Comparison of ENCODE assay signal across 1 fruit fly cellular context in the genomic region with DNA sequence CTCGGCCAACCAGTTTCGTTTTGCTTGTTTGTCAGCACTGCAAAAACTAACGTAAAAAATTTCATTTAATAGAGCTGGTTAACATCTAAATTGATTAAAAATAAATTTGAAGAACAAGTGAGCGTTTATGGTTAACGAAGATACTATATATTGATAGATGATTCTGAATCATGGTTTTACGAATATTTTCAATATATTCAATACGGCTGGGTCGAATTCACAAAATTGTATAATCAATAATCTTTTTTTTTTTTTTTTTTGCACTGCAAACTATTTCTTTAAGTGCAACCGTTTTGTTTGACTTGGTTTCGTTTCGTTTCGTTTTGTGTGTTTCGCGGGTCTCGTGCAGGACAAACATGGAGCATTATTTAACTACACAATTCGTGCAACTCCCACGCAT.
TF ChIP-seq lines count a peak whose summit lies in the region.

No protein-coding gene starts in this region.

TF ChIP-seq in whole organism, prepupa, 60 proteins besides CTCF, POLR2A, EP300 and RAD21 (continued from another document):
- peak; percentile 81 for TF ChIP-seq CG32006 (GFP tag; optimal IDR thresholded peaks at IDR 0.05; lab: Kevin White, UChicago)
- TF ChIP-seq OdsH (GFP tag; optimal IDR thresholded peaks at IDR 0.05; lab: Kevin White, UChicago), result peak; percentile 26
- TF ChIP-seq CG15336 (GFP tag; IDR thresholded peaks at IDR 0.05; lab: Robert Waterston, UW), result peak; percentile 87
- no peak for TF ChIP-seq spab (GFP tag; optimal IDR thresholded peaks at IDR 0.05; lab: Kevin White, UChicago)
- TF ChIP-seq Sox14 (GFP tag; optimal IDR thresholded peaks at IDR 0.05; lab: Kevin White, UChicago), result peak; percentile 49
- TF ChIP-seq Blimp-1 (GFP tag; optimal IDR thresholded peaks at IDR 0.05; lab: Kevin White, UChicago), result no peak
- TF ChIP-seq Hr39 (GFP tag; optimal IDR thresholded peaks at IDR 0.05; lab: Kevin White, UChicago), result peak; percentile 53
- peak; percentile 41 for TF ChIP-seq achi (GFP tag; optimal IDR thresholded peaks at IDR 0.05; lab: Kevin White, UChicago)
- peak; percentile 22 for TF ChIP-seq CG10631 (GFP tag; optimal IDR thresholded peaks at IDR 0.05; lab: Kevin White, UChicago)
- no peak for TF ChIP-seq Sox15 (GFP tag; optimal IDR thresholded peaks at IDR 0.05; lab: Kevin White, UChicago)
- TF ChIP-seq esn (GFP tag; optimal IDR thresholded peaks at IDR 0.05; lab: Kevin White, UChicago), result peak; percentile 69
- TF ChIP-seq Sox102F (GFP tag; optimal IDR thresholded peaks at IDR 0.05; lab: Kevin White, UChicago), result peak; percentile 54
- TF ChIP-seq vri (GFP tag; optimal IDR thresholded peaks at IDR 0.05; lab: Kevin White, UChicago), result peak; percentile 36
- TF ChIP-seq Lpt (GFP tag; optimal IDR thresholded peaks at IDR 0.05; lab: Kevin White, UChicago), result peak; percentile 44
- TF ChIP-seq cyc (GFP tag; optimal IDR thresholded peaks at IDR 0.05; lab: Kevin White, UChicago), result peak; percentile 49
- TF ChIP-seq Ets21C (GFP tag; optimal IDR thresholded peaks at IDR 0.05; lab: Kevin White, UChicago), result peak; percentile 36
- TF ChIP-seq svp (GFP tag; lab: Kevin White, UChicago), result peak; percentile 87
- TF ChIP-seq CG6276 (GFP tag; optimal IDR thresholded peaks at IDR 0.05; lab: Kevin White, UChicago), result peak; percentile 82
- no peak for TF ChIP-seq Eip93F (GFP tag; optimal IDR thresholded peaks at IDR 0.05; lab: Kevin White, UChicago)
- no peak for TF ChIP-seq CG9139 (GFP tag; optimal IDR thresholded peaks at IDR 0.05; lab: Kevin White, UChicago)
- TF ChIP-seq CG7368 (GFP tag; optimal IDR thresholded peaks at IDR 0.05; lab: Kevin White, UChicago), result no peak
- TF ChIP-seq CG11902 (GFP tag; optimal IDR thresholded peaks at IDR 0.05; lab: Kevin White, UChicago), result no peak
- TF ChIP-seq CG4318 (GFP tag; optimal IDR thresholded peaks at IDR 0.05; lab: Kevin White, UChicago), result peak; percentile 31
- TF ChIP-seq CG11762 (GFP tag; optimal IDR thresholded peaks at IDR 0.05; lab: Kevin White, UChicago; ENCODE audit: insufficient read depth), result peak; percentile 25
- TF ChIP-seq Met (GFP tag; optimal IDR thresholded peaks at IDR 0.05; lab: Kevin White, UChicago), result peak; percentile 69
- TF ChIP-seq CG6854 (GFP tag; optimal IDR thresholded peaks at IDR 0.05; lab: Kevin White, UChicago), result no peak
- no peak for TF ChIP-seq fd85E (GFP tag; optimal IDR thresholded peaks at IDR 0.05; lab: Kevin White, UChicago)
- TF ChIP-seq CG31627 (GFP tag; optimal IDR thresholded peaks at IDR 0.05; lab: Kevin White, UChicago), result peak; percentile 56
